Worm (Caenorhabditis elegans) whole organism, L4 larva: ENCODE data around the gene cnd-1.

Experiments used
- T20F7.1 ChIP-seq: fragments of 200-800 bp; sonication (Bioruptor generic); optimal IDR thresholded peaks from 2 replicates; lab custom pipeline; 2018; ENCODE audit warnings: mild to moderate bottlenecking, missing genetic modification characterization, missing compliant biosample characterization
- lim-7 ChIP-seq: fragments of 200-800 bp; sonication (Bioruptor generic); IDR thresholded peaks from 2 replicates; pipeline ENCODE4 v1.3.6; 2022; ENCODE audit warnings: missing genetic modification characterization, missing compliant biosample characterization
- nhr-76 ChIP-seq: fragments of 150-350 bp; optimal IDR thresholded peaks from 2 replicates; lab custom pipeline; 2014; ENCODE audit warnings: missing biosample characterization, missing genetic modification characterization
- spr-1 ChIP-seq: sonication (generic microtip); optimal IDR thresholded peaks from 2 replicates; lab custom pipeline; 2016; ENCODE audit warnings: mild to moderate bottlenecking, missing genetic modification characterization, missing compliant biosample characterization
- unc-130 ChIP-seq: sonication (generic microtip); optimal IDR thresholded peaks from 2 replicates; lab custom pipeline; 2016; ENCODE audit warnings: missing genetic modification reagents, missing genetic modification characterization, missing compliant biosample characterization

DNA sequence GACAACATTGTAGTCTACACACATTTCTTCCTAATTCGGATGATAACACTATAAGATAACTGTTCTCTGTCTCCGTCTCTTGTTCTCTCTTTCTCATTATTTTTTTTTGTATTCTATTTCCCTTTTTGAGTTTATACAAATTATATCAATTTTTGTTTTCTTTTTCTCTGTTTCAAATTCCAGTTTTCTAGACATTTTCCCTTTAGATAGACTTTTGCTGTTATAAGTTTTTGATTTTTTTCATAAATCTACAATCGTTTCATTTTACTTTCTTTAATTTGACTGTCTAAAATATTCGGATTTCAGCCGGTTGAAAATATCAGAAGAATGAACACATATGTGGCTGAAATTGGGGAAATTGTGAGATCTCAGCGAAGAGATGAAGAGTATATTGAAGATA, 8.3 kb downstream of the cnd-1 start, which contains the start of gene prx-10:
- TF ChIP-seq T20F7.1, result no peak
- no peak for TF ChIP-seq nhr-76 (tag; lab: Kevin White, UChicago)
- TF ChIP-seq unc-130 (GFP tag; lab: Kevin White, UChicago), result no peak
- no peak for TF ChIP-seq lim-7
- no peak for TF ChIP-seq spr-1
